Fruit fly (Drosophila melanogaster) whole organism, embryonic: ENCODE measurements around the gene CG18233.

Experiments used
- ATbp ChIP-seq: fragments of 200-800 bp; sonication (Bioruptor generic); optimal IDR thresholded peaks from 2 replicates; lab custom pipeline; 2017; ENCODE audit warnings: missing biosample characterization, mild to moderate bottlenecking, missing genetic modification characterization, missing genetic modification reagents
- Ada2b ChIP-seq: fragments of 200-800 bp; sonication (Bioruptor generic); IDR thresholded peaks from 2 replicates; pipeline ENCODE4 v1.3.6; 2022; ENCODE audit warnings: missing biosample characterization, missing genetic modification characterization
- Awh ChIP-seq: fragments of 200-800 bp; sonication (Bioruptor generic); IDR thresholded peaks from 2 replicates; pipeline ENCODE4, ENCODE4 v1.3.6; 2022; ENCODE audit warnings: missing biosample characterization, missing genetic modification characterization
- CG10274 ChIP-seq: fragments of 200-800 bp; sonication (Bioruptor generic); optimal IDR thresholded peaks from 3 replicates; lab custom pipeline; 2017; ENCODE audit warnings: missing biosample characterization, mild to moderate bottlenecking, missing genetic modification characterization
- CG10462 ChIP-seq: fragments of 200-800 bp; sonication (Bioruptor generic); optimal IDR thresholded peaks from 2 replicates; lab custom pipeline; 2016; ENCODE audit warnings: missing biosample characterization, missing genetic modification characterization
- CG10979 ChIP-seq: fragments of 200-800 bp; sonication (Bioruptor generic); optimal IDR thresholded peaks from 2 replicates; lab custom pipeline; 2018; ENCODE audit warnings: missing biosample characterization, mild to moderate bottlenecking, missing genetic modification characterization, moderate library complexity
- CG13624 ChIP-seq: fragments of 200-800 bp; sonication (Bioruptor generic); optimal IDR thresholded peaks from 2 replicates; lab custom pipeline; 2016; ENCODE audit warnings: missing biosample characterization, missing genetic modification characterization
- CG15514 ChIP-seq: fragments of 200-800 bp; sonication (Bioruptor generic); optimal IDR thresholded peaks from 3 replicates; lab custom pipeline; 2017; ENCODE audit warnings: missing biosample characterization, missing genetic modification characterization, mild to moderate bottlenecking, moderate library complexity, missing genetic modification reagents
- CG15601 ChIP-seq: fragments of 200-800 bp; sonication (Bioruptor generic); optimal IDR thresholded peaks from 3 replicates; lab custom pipeline; 2019; ENCODE audit warnings: missing biosample characterization, mild to moderate bottlenecking, missing genetic modification characterization, moderate library complexity
- CG16815 ChIP-seq: fragments of 200-800 bp; sonication (Bioruptor generic); optimal IDR thresholded peaks from 3 replicates; lab custom pipeline; 2017; ENCODE audit warnings: missing biosample characterization, mild to moderate bottlenecking, missing genetic modification characterization
- CG17612 ChIP-seq: fragments of 200-800 bp; sonication (Bioruptor generic); IDR thresholded peaks from 2 replicates; pipeline ENCODE4 v1.3.6; 2022; ENCODE audit warnings: missing biosample characterization, missing genetic modification characterization
- CG18619 ChIP-seq: fragments of 200-800 bp; sonication (Bioruptor generic); optimal IDR thresholded peaks from 3 replicates; lab custom pipeline; 2017; ENCODE audit warnings: missing biosample characterization, mild to moderate bottlenecking, missing genetic modification characterization
- CG2120 ChIP-seq: fragments of 200-800 bp; sonication (Bioruptor generic); optimal IDR thresholded peaks from 3 replicates; lab custom pipeline; 2016; ENCODE audit warnings: missing biosample characterization, missing genetic modification characterization
- CG2875 ChIP-seq: fragments of 200-800 bp; sonication (Bioruptor generic); optimal IDR thresholded peaks from 2 replicates; lab custom pipeline; 2017; ENCODE audit warnings: missing biosample characterization, mild to moderate bottlenecking, missing genetic modification characterization, missing genetic modification reagents
- CG32767 ChIP-seq: fragments of 200-800 bp; sonication (Bioruptor generic); IDR thresholded peaks from 2 replicates; pipeline ENCODE4 v1.3.6; 2022; ENCODE audit warnings: missing biosample characterization, missing genetic modification characterization
- CG34422 ChIP-seq: fragments of 200-800 bp; sonication (Bioruptor generic); IDR thresholded peaks from 3 replicates; pipeline ENCODE4 v1.3.6; 2022; ENCODE audit warnings: missing biosample characterization, missing genetic modification characterization
- CG4404 ChIP-seq: fragments of 200-800 bp; sonication (Bioruptor generic); IDR thresholded peaks from 2 replicates; pipeline ENCODE4 v1.3.6; 2022; ENCODE audit warnings: missing biosample characterization, missing genetic modification characterization
- CG8281 ChIP-seq: fragments of 200-800 bp; sonication (Bioruptor generic); optimal IDR thresholded peaks from 2 replicates; lab custom pipeline; 2018; ENCODE audit warnings: missing biosample characterization, mild to moderate bottlenecking, missing genetic modification characterization, moderate library complexity
- CG9215 ChIP-seq: fragments of 200-800 bp; sonication (Bioruptor generic); IDR thresholded peaks from 2 replicates; pipeline ENCODE4 v1.3.6; 2022; ENCODE audit warnings: missing biosample characterization, missing genetic modification characterization
- Dbx ChIP-seq: fragments of 200-800 bp; sonication (Bioruptor generic); IDR thresholded peaks from 3 replicates; pipeline ENCODE4 v1.3.6; 2022; ENCODE audit warnings: missing biosample characterization, missing genetic modification characterization
- Doc3 ChIP-seq: fragments of 200-800 bp; sonication (Bioruptor generic); IDR thresholded peaks from 3 replicates; pipeline ENCODE4 v1.3.6; 2022; ENCODE audit warnings: missing biosample characterization, missing genetic modification characterization; ENCODE audit not compliant: partially characterized antibody
- E2f1 ChIP-seq: fragments of 200-800 bp; sonication (Bioruptor generic); IDR thresholded peaks from 2 replicates; pipeline ENCODE4 v1.3.6; 2022; ENCODE audit warnings: missing biosample characterization, missing genetic modification characterization
- Fer2 ChIP-seq: fragments of 200-800 bp; sonication (Bioruptor generic); optimal IDR thresholded peaks from 2 replicates; lab custom pipeline; 2018; ENCODE audit warnings: missing biosample characterization, mild to moderate bottlenecking, missing genetic modification characterization, moderate library complexity
- HLHmδ ChIP-seq: fragments of 200-800 bp; sonication (Bioruptor generic); optimal IDR thresholded peaks from 2 replicates; lab custom pipeline; 2018; ENCODE audit warnings: missing biosample characterization, mild to moderate bottlenecking, missing genetic modification characterization, moderate library complexity
- Hr3 ChIP-seq: fragments of 200-800 bp; sonication (Bioruptor generic); optimal IDR thresholded peaks from 3 replicates; lab custom pipeline; 2016; ENCODE audit warnings: missing biosample characterization, missing genetic modification characterization
- Jarid2 ChIP-seq: fragments of 200-800 bp; sonication (Bioruptor generic); optimal IDR thresholded peaks from 3 replicates; lab custom pipeline; 2017; ENCODE audit warnings: mild to moderate bottlenecking, missing biosample characterization, missing genetic modification reagents, missing genetic modification characterization
- Nf-YB ChIP-seq: fragments of 200-800 bp; sonication (Bioruptor generic); optimal IDR thresholded peaks from 3 replicates; lab custom pipeline; 2019; ENCODE audit warnings: missing biosample characterization, mild to moderate bottlenecking, missing genetic modification characterization, moderate library complexity
- Pdp1 ChIP-seq, 2 experiments: fragments of 200-800 bp; sonication (Bioruptor generic); optimal IDR thresholded peaks; 3 replicates each; lab custom pipeline; 2016; ENCODE audit warnings: missing biosample characterization in 2 of 2, missing genetic modification characterization in 2 of 2, mild to moderate bottlenecking in 1 of 2, moderate library complexity in 1 of 2
- TFAM ChIP-seq: fragments of 200-800 bp; sonication (Bioruptor generic); optimal IDR thresholded peaks from 2 replicates; lab custom pipeline; 2017; ENCODE audit warnings: missing biosample characterization, missing genetic modification characterization, inconsistent platforms
- Tbp ChIP-seq: fragments of >200 bp; optimal IDR thresholded peaks from 2 replicates; lab custom pipeline; 2018; ENCODE audit warnings: missing biosample characterization, missing genetic modification characterization
- Xbp1 ChIP-seq: fragments of 200-800 bp; sonication (Bioruptor generic); optimal IDR thresholded peaks from 3 replicates; lab custom pipeline; 2016; ENCODE audit warnings: missing biosample characterization, mild to moderate bottlenecking, missing genetic modification characterization
- ab ChIP-seq: fragments of 200-800 bp; sonication (Bioruptor generic); optimal IDR thresholded peaks from 2 replicates; lab custom pipeline; 2016; ENCODE audit warnings: missing biosample characterization, missing genetic modification characterization
- ash1 ChIP-seq: fragments of 200-800 bp; sonication (Bioruptor generic); optimal IDR thresholded peaks from 2 replicates; lab custom pipeline; 2018; ENCODE audit warnings: missing biosample characterization, mild to moderate bottlenecking, missing genetic modification characterization
- bbx ChIP-seq: fragments of 200-800 bp; sonication (Bioruptor generic); IDR thresholded peaks from 2 replicates; pipeline ENCODE4 v1.3.6; 2022; ENCODE audit warnings: missing biosample characterization, missing genetic modification characterization; ENCODE audit not compliant: partially characterized antibody
- bowl ChIP-seq: fragments of 200-800 bp; sonication (Bioruptor generic); IDR thresholded peaks from 2 replicates; pipeline ENCODE4 v1.3.6; 2022; ENCODE audit warnings: missing biosample characterization, missing genetic modification characterization
- btn ChIP-seq: fragments of 200-800 bp; sonication (Bioruptor generic); optimal IDR thresholded peaks from 2 replicates; lab custom pipeline; 2016; ENCODE audit warnings: missing biosample characterization, missing genetic modification characterization
- cato ChIP-seq: fragments of 200-800 bp; sonication (Bioruptor generic); optimal IDR thresholded peaks from 2 replicates; lab custom pipeline; 2016; ENCODE audit warnings: missing biosample characterization, missing genetic modification characterization, borderline replicate concordance
- corto ChIP-seq: fragments of 200-800 bp; sonication (Bioruptor generic); optimal IDR thresholded peaks from 2 replicates; lab custom pipeline; 2016; ENCODE audit warnings: missing biosample characterization, mild to moderate bottlenecking, missing genetic modification characterization, moderate library complexity
- disco-r ChIP-seq: fragments of 200-800 bp; sonication (Bioruptor generic); optimal IDR thresholded peaks from 2 replicates; lab custom pipeline; 2016; ENCODE audit warnings: missing biosample characterization, missing genetic modification characterization
- fd102C ChIP-seq: fragments of 200-800 bp; sonication (Bioruptor generic); optimal IDR thresholded peaks from 2 replicates; lab custom pipeline; 2018; ENCODE audit warnings: missing biosample characterization, mild to moderate bottlenecking, missing genetic modification characterization, moderate library complexity
- klu ChIP-seq: fragments of 200-800 bp; sonication (Bioruptor generic); IDR thresholded peaks from 2 replicates; pipeline ENCODE4 v1.3.6; 2022; ENCODE audit warnings: missing biosample characterization, missing genetic modification characterization
- oc ChIP-seq: fragments of 200-800 bp; sonication (Bioruptor generic); optimal IDR thresholded peaks from 2 replicates; lab custom pipeline; 2018; ENCODE audit warnings: missing biosample characterization, mild to moderate bottlenecking, missing genetic modification characterization, moderate library complexity
- p53 ChIP-seq: fragments of 200-800 bp; sonication (Bioruptor generic); optimal IDR thresholded peaks from 2 replicates; lab custom pipeline; 2016; ENCODE audit warnings: missing biosample characterization, missing genetic modification characterization
- pb ChIP-seq: fragments of 200-800 bp; sonication (Bioruptor generic); optimal IDR thresholded peaks from 3 replicates; lab custom pipeline; 2016; ENCODE audit warnings: missing biosample characterization, missing genetic modification characterization
- ro ChIP-seq: fragments of 200-800 bp; sonication (Bioruptor generic); IDR thresholded peaks from 2 replicates; pipeline ENCODE4 v1.3.6; 2022; ENCODE audit warnings: missing biosample characterization, missing genetic modification characterization
- sqz ChIP-seq: fragments of 200-800 bp; sonication (Bioruptor generic); optimal IDR thresholded peaks from 3 replicates; lab custom pipeline; 2018; ENCODE audit warnings: missing biosample characterization, mild to moderate bottlenecking, missing genetic modification characterization
- toy ChIP-seq: fragments of 200-800 bp; sonication (Bioruptor generic); IDR thresholded peaks from 2 replicates; pipeline ENCODE4 v1.3.6; 2022; ENCODE audit warnings: missing biosample characterization, missing genetic modification characterization
- trem ChIP-seq: fragments of 200-800 bp; optimal IDR thresholded peaks from 3 replicates; lab custom pipeline; 2019; ENCODE audit warnings: missing biosample characterization, mild to moderate bottlenecking, missing genetic modification characterization, moderate library complexity
- twi ChIP-seq: fragments of 200-800 bp; optimal IDR thresholded peaks from 2 replicates; lab custom pipeline; 2019; ENCODE audit warnings: missing biosample characterization, mild to moderate bottlenecking, missing genetic modification characterization, moderate library complexity
- unc-4 ChIP-seq: fragments of 200-800 bp; sonication (Bioruptor generic); IDR thresholded peaks from 2 replicates; pipeline ENCODE4 v1.3.6; 2022; ENCODE audit warnings: missing biosample characterization, missing genetic modification characterization; ENCODE audit not compliant: partially characterized antibody
- wdn ChIP-seq: fragments of 200-800 bp; sonication (Bioruptor generic); IDR thresholded peaks from 2 replicates; pipeline ENCODE4 v1.3.6; 2022; ENCODE audit warnings: missing biosample characterization, missing genetic modification characterization

The CG18233 gene

DNA sequence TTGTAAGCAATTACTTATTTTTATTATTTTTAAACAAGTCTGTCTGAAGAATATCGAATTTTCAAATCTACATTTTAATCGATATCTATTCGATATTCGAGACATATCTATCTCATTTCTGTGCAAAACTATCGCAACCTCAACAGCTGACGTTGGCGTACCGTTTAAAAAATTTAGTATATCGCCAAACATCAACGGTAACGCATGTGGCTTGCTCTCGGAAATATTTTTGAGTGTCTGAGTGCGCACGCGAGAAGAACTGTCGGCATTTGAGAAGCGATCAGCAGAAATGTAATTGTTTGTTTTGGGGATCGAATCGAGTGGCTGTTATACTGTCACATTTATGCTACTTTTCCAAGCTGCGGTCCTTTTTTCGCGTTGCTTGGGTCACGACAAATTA is 20.5 kb downstream of the CG18233 start, which contains the start of gene MYPT-75D (continued):
- TF ChIP-seq fd102C (peak; percentile 25), ATbp (GFP tag; lab: Kevin White, UChicago) (no peak), twi (tag; lab: Kevin White, UChicago) (peak; percentile 26), Fer2 (no peak), HLHmδ (GFP tag; lab: Kevin White, UChicago) (peak; percentile 68), Nf-YB (GFP tag; lab: Kevin White, UChicago) (peak; percentile 23), CG15514 (GFP tag; lab: Kevin White, UChicago) (peak; percentile 7), Tbp (GFP tag; lab: Kevin White, UChicago) (no peak), CG15601 (peak; percentile 30), bbx (GFP tag; lab: Robert Waterston, UW) (peak; percentile 97), CG13624 (GFP tag; lab: Kevin White, UChicago) (peak; percentile 49), CG4404 (GFP tag; lab: Robert Waterston, UW) (no peak), Dbx (GFP tag; lab: Robert Waterston, UW) (peak; percentile 52; the same call in 2 of the 3 replicates), Hr3 (no peak), bowl (GFP tag; lab: Robert Waterston, UW) (no peak), CG9215 (GFP tag; lab: Robert Waterston, UW) (no peak), CG2120 (peak; percentile 4), ash1 (GFP tag; lab: Kevin White, UChicago) (no peak), toy (0 out of 2 replicates have a peak, but pooled peaks have one; percentile 10), sqz (GFP tag; lab: Kevin White, UChicago) (no peak), disco-r (GFP tag; lab: Kevin White, UChicago) (no peak), TFAM (GFP tag; lab: Kevin White, UChicago) (no peak), E2f1 (GFP tag; lab: Robert Waterston, UW) (no peak), CG8281 (tag; lab: Kevin White, UChicago) (no peak), wdn (no peak), CG10462 (GFP tag; lab: Kevin White, UChicago) (no peak), CG2875 (GFP tag; lab: Kevin White, UChicago) (no peak), trem (tag; lab: Kevin White, UChicago) (peak; percentile 78), oc (tag; lab: Kevin White, UChicago) (peak; percentile 4), Jarid2 (GFP tag; lab: Kevin White, UChicago) (peak; percentile 100), CG34422 (GFP tag; lab: Robert Waterston, UW) (peak; percentile 78; the same call in 1 of the 3 replicates), btn (GFP tag; lab: Kevin White, UChicago) (no peak), Xbp1 (GFP tag; lab: Kevin White, UChicago) (peak; percentile 10), corto (GFP tag; lab: Kevin White, UChicago) (no peak), pb (GFP tag; lab: Kevin White, UChicago) (no peak), Ada2b (GFP tag; lab: Robert Waterston, UW) (no peak), p53 (GFP tag; lab: Kevin White, UChicago) (no peak), Pdp1 (GFP tag; optimal IDR thresholded peaks at IDR 0.05; lab: Kevin White, UChicago) (peak in 1 of 2 experiments; percentile 56), Doc3 (GFP tag; lab: Robert Waterston, UW) (peak; percentile 92), CG17612 (GFP tag; lab: Robert Waterston, UW) (no peak), ab (GFP tag; lab: Kevin White, UChicago) (no peak), CG16815 (GFP tag; lab: Kevin White, UChicago) (no peak), klu (GFP tag; lab: Robert Waterston, UW) (no peak), ro (GFP tag; lab: Robert Waterston, UW) (no peak), CG18619 (GFP tag; lab: Kevin White, UChicago) (no peak), Awh (no peak; the same call in 1 of the 2 replicates), CG10979 (tag; lab: Kevin White, UChicago) (peak; percentile 6), cato (GFP tag; lab: Kevin White, UChicago) (no peak), CG32767 (no peak), CG10274 (GFP tag; lab: Kevin White, UChicago) (no peak), unc-4 (GFP tag; lab: Robert Waterston, UW) (peak; percentile 86)
